Worm (Caenorhabditis elegans): ENCODE data around the gene msp-36.

msp-36 gene

DNA sequence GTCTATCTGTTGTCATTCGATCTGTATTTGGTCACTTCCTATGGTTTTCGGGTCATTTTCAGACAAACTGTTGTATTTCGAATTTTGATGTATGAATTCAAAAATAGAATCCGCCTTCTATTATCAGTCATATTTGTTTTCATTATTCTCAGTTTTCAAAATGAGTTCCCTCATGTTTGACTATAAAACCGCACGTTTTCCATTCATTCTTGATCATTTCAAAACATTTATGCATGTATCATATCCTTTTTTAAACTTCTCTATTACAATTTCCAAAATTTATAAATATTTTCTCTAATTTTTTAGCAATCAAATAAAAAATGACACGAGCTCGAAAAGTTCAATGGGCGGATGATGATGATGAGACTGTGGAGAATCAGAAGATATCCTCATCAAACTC is 42.6 kb downstream of the msp-36 start, which contains the start of gene K08F4.12:
K08F4.12 (plus strand) TSS at position 301 of the 400 bp plus-strand sequence.
- TF ChIP-seq mbf-1 (tag; optimal IDR thresholded peaks at IDR 0.05) (no peak), skn-1 (tag; optimal IDR thresholded peaks at IDR 0.05) (no peak), R02D3.7 (tag; optimal IDR thresholded peaks at IDR 0.05) (no peak), lin-11 (tag; optimal IDR thresholded peaks at IDR 0.05) (no peak), unc-39 (tag; optimal IDR thresholded peaks at IDR 0.05) (no peak), alr-1 (tag; optimal IDR thresholded peaks at IDR 0.05) (no peak), unc-55 (GFP tag; optimal IDR thresholded peaks at IDR 0.05) (no peak), lin-39 (tag; optimal IDR thresholded peaks at IDR 0.05) (no peak), unc-62 (GFP tag; optimal IDR thresholded peaks at IDR 0.05) (no peak), ztf-1 (GFP tag; conservative IDR thresholded peaks at IDR 0.05) (no peak)

DNA sequence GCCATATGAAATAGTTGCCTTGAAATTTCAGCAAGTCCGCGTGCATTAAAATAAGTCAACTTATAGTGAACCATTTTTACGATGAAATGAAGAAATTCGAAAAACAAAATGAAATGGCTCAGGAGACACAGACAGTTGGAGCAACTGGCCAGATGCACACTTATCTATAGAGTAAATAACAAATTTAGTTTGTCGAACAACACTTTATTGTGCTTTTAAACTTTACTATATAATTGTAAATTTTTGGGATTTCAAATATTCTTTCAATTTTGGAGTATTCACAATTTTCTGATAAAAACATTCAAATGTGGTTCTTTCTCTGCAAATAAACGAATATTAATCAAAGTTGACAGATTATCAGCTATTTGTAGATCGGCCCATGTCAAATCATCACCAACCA is 44.9 kb downstream of the msp-36 start, which contains the start of gene gst-3:
gst-3 (minus strand) TSS at position 101 of the 400 bp plus-strand sequence.
- no peak for TF ChIP-seq egl-27 (tag; optimal IDR thresholded peaks at IDR 0.05)

ce11 chrIV:10141930-10142505 is 46.8 kb downstream of the msp-36 start, which contains the start of the genes gst-2, gst-4 and dhs-12:
TSS of gene gst-2 (minus strand) at chrIV:10142061.
TSS of gene gst-4 (plus strand) at chrIV:10142225.
TSS of gene dhs-12 (plus strand) at chrIV:10142455.
- no peak for TF ChIP-seq nhr-23 (tag; optimal IDR thresholded peaks at IDR 0.05)
- no peak for TF ChIP-seq fos-1 (tag; optimal IDR thresholded peaks at IDR 0.05)
- no peak for TF ChIP-seq nhr-25 (tag; optimal IDR thresholded peaks at IDR 0.05)
- peak; percentile 93 for TF ChIP-seq skn-1 (tag; optimal IDR thresholded peaks at IDR 0.05)
- no peak for TF ChIP-seq ztf-11 (tag; optimal IDR thresholded peaks at IDR 0.05)
- TF ChIP-seq dmd-4 (tag; optimal IDR thresholded peaks at IDR 0.05): no peak
- no peak for TF ChIP-seq unc-55 (GFP tag; optimal IDR thresholded peaks at IDR 0.05)
- TF ChIP-seq lin-13 (GFP tag; optimal IDR thresholded peaks at IDR 0.05): no peak

- TF ChIP-seq aly-2 (tag; optimal IDR thresholded peaks at IDR 0.05): no peak
- TF ChIP-seq lin-39 (tag; optimal IDR thresholded peaks at IDR 0.05): no peak
- no peak for TF ChIP-seq nhr-129 (tag; optimal IDR thresholded peaks at IDR 0.05)
- TF ChIP-seq nhr-237 (tag; optimal IDR thresholded peaks at IDR 0.05): no peak
- no peak for TF ChIP-seq ztf-11 (tag; optimal IDR thresholded peaks at IDR 0.05)
- no peak for TF ChIP-seq R02D3.7 (tag; optimal IDR thresholded peaks at IDR 0.05)
- TF ChIP-seq nhr-77 (tag; optimal IDR thresholded peaks at IDR 0.05): no peak
- TF ChIP-seq blmp-1 (tag; optimal IDR thresholded peaks at IDR 0.05; ENCODE audit: insufficient read depth): no peak
- TF ChIP-seq nhr-23 (tag; optimal IDR thresholded peaks at IDR 0.05): no peak
- TF ChIP-seq ceh-82 (tag; optimal IDR thresholded peaks at IDR 0.05): no peak
- TF ChIP-seq unc-55 (GFP tag; optimal IDR thresholded peaks at IDR 0.05): no peak
- no peak for TF ChIP-seq lin-11 (tag; optimal IDR thresholded peaks at IDR 0.05)
- no peak for TF ChIP-seq fos-1 (tag; optimal IDR thresholded peaks at IDR 0.05)
- TF ChIP-seq dmd-4 (tag; optimal IDR thresholded peaks at IDR 0.05): no peak
- no peak for TF ChIP-seq ztf-1 (GFP tag; conservative IDR thresholded peaks at IDR 0.05)
- no peak for TF ChIP-seq zag-1 (tag; optimal IDR thresholded peaks at IDR 0.05)
- TF ChIP-seq mab-5 (tag; optimal IDR thresholded peaks at IDR 0.05): no peak
Observed at ce11 chrIV:10143640-10144039, 48.4 kb downstream of the msp-36 start, which contains the start of gene msp-38. TSS of gene msp-38 (minus strand) at chrIV:10143740.

ce11 chrIV:10144487-10144886 is 49.3 kb downstream of the msp-36 start:
- no peak for TF ChIP-seq R02D3.7 (tag; optimal IDR thresholded peaks at IDR 0.05)
- peak; percentile 78 for TF ChIP-seq skn-1 (tag; optimal IDR thresholded peaks at IDR 0.05)

DNA sequence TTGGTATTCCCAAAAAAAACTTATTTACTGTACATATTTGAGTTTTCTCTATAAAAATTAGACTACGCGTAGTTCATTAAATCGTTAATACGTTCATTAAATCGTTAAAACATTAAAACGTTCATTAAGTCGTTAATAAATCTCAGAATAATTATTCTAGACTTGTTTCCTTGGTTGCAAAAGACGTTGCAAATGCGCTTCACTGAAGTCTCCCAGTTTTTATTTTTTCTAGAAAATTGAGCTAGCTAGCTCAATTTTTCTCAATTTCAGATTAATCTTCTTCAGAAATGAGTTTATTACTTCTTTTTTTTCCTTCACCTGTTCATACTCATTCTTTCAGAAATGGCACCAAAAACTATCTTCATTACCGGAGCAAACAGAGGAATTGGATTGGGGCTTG is 49.7 kb downstream of the msp-36 start:
- no peak for TF ChIP-seq nhr-129 (tag; optimal IDR thresholded peaks at IDR 0.05)
- TF ChIP-seq dmd-4 (tag; optimal IDR thresholded peaks at IDR 0.05): no peak
- TF ChIP-seq mbf-1 (tag; optimal IDR thresholded peaks at IDR 0.05): no peak
- TF ChIP-seq zag-1 (tag; optimal IDR thresholded peaks at IDR 0.05): no peak
- no peak for TF ChIP-seq ama-1 (optimal IDR thresholded peaks at IDR 0.05)
- no peak for TF ChIP-seq elt-3 (tag; optimal IDR thresholded peaks at IDR 0.05)
- no peak for TF ChIP-seq nhr-12 (tag; optimal IDR thresholded peaks at IDR 0.05)
- no peak for TF ChIP-seq ztf-11 (tag; optimal IDR thresholded peaks at IDR 0.05)
- no peak for TF ChIP-seq ceh-82 (tag; optimal IDR thresholded peaks at IDR 0.05)
- no peak for TF ChIP-seq sma-3 (GFP tag; optimal IDR thresholded peaks at IDR 0.05)
- no peak for TF ChIP-seq alr-1 (tag; optimal IDR thresholded peaks at IDR 0.05)
- TF ChIP-seq skn-1 (tag; optimal IDR thresholded peaks at IDR 0.05): no peak
- no peak for TF ChIP-seq nhr-23 (tag; optimal IDR thresholded peaks at IDR 0.05)
- no peak for TF ChIP-seq ztf-1 (GFP tag; conservative IDR thresholded peaks at IDR 0.05)
- TF ChIP-seq nhr-77 (tag; optimal IDR thresholded peaks at IDR 0.05): no peak
- no peak for TF ChIP-seq Y55F3AM.14 (GFP tag; optimal IDR thresholded peaks at IDR 0.05)

All from whole organism, L2 larva.